Fruit fly (Drosophila melanogaster) whole organism, embryonic: ENCODE results near the gene CG5612.

ENCODE experiments used
- Atf3 ChIP-seq: fragments of 200-800 bp; sonication (Bioruptor generic); optimal IDR thresholded peaks from 3 replicates; lab custom pipeline; 2016; ENCODE audit warnings: missing biosample characterization, missing genetic modification characterization
- Awh ChIP-seq: fragments of 200-800 bp; sonication (Bioruptor generic); IDR thresholded peaks from 2 replicates; pipeline ENCODE4, ENCODE4 v1.3.6; 2022; ENCODE audit warnings: missing biosample characterization, missing genetic modification characterization
- Blimp-1 ChIP-seq: fragments of 200-800 bp; sonication (Bioruptor generic); optimal IDR thresholded peaks from 3 replicates; lab custom pipeline; 2018; ENCODE audit warnings: missing biosample characterization, missing genetic modification characterization, mild to moderate bottlenecking, moderate library complexity, missing genetic modification reagents
- CG10147 ChIP-seq: fragments of 200-800 bp; sonication (Bioruptor generic); optimal IDR thresholded peaks from 2 replicates; lab custom pipeline; 2019; ENCODE audit warnings: missing biosample characterization, mild to moderate bottlenecking, missing genetic modification characterization, moderate library complexity
- CG11723 ChIP-seq: fragments of 200-800 bp; sonication (Bioruptor generic); optimal IDR thresholded peaks from 2 replicates; lab custom pipeline; 2017; ENCODE audit warnings: missing biosample characterization, mild to moderate bottlenecking, missing genetic modification characterization
- CG13123 ChIP-seq: fragments of 200-800 bp; sonication (Bioruptor generic); optimal IDR thresholded peaks from 2 replicates; lab custom pipeline; 2016; ENCODE audit warnings: missing biosample characterization, missing genetic modification characterization
- CG1529 ChIP-seq: fragments of 200-800 bp; sonication (Bioruptor generic); optimal IDR thresholded peaks from 3 replicates; lab custom pipeline; 2018; ENCODE audit warnings: missing biosample characterization, missing genetic modification characterization
- CG17612 ChIP-seq: fragments of 200-800 bp; sonication (Bioruptor generic); IDR thresholded peaks from 2 replicates; pipeline ENCODE4 v1.3.6; 2022; ENCODE audit warnings: missing biosample characterization, missing genetic modification characterization
- CG18262 ChIP-seq: fragments of 200-800 bp; optimal IDR thresholded peaks from 3 replicates; lab custom pipeline; 2019; ENCODE audit warnings: missing biosample characterization, mild to moderate bottlenecking, missing genetic modification characterization, moderate library complexity
- CG2875 ChIP-seq: fragments of 200-800 bp; sonication (Bioruptor generic); optimal IDR thresholded peaks from 2 replicates; lab custom pipeline; 2017; ENCODE audit warnings: missing biosample characterization, mild to moderate bottlenecking, missing genetic modification characterization, missing genetic modification reagents
- CG30431 ChIP-seq: fragments of 200-800 bp; sonication (Bioruptor generic); optimal IDR thresholded peaks from 2 replicates; lab custom pipeline; 2017; ENCODE audit warnings: missing biosample characterization, missing genetic modification characterization
- CG31365 ChIP-seq: fragments of 200-800 bp; sonication (Bioruptor generic); optimal IDR thresholded peaks from 2 replicates; lab custom pipeline; 2018; ENCODE audit warnings: missing biosample characterization, mild to moderate bottlenecking, missing genetic modification characterization
- CG32767 ChIP-seq: fragments of 200-800 bp; sonication (Bioruptor generic); IDR thresholded peaks from 2 replicates; pipeline ENCODE4 v1.3.6; 2022; ENCODE audit warnings: missing biosample characterization, missing genetic modification characterization
- CG3407 ChIP-seq: fragments of 200-800 bp; sonication (Bioruptor generic); optimal IDR thresholded peaks from 2 replicates; lab custom pipeline; 2018; ENCODE audit warnings: missing biosample characterization, mild to moderate bottlenecking, missing genetic modification characterization
- CG4424 ChIP-seq: fragments of 200-800 bp; sonication (Bioruptor generic); optimal IDR thresholded peaks from 3 replicates; lab custom pipeline; 2016; ENCODE audit warnings: missing biosample characterization, missing genetic modification characterization
- CG4820 ChIP-seq: fragments of 200-800 bp; sonication (Bioruptor generic); optimal IDR thresholded peaks from 3 replicates; lab custom pipeline; 2016; ENCODE audit warnings: missing biosample characterization, missing genetic modification characterization
- CG7987 ChIP-seq: fragments of 200-800 bp; sonication (Bioruptor generic); optimal IDR thresholded peaks from 2 replicates; lab custom pipeline; 2018; ENCODE audit warnings: missing biosample characterization, mild to moderate bottlenecking, missing genetic modification characterization, moderate library complexity
- CG8944 ChIP-seq: fragments of 200-800 bp; sonication (Bioruptor generic); optimal IDR thresholded peaks from 3 replicates; lab custom pipeline; 2016; ENCODE audit warnings: missing biosample characterization, missing genetic modification characterization
- Camta ChIP-seq: fragments of 200-800 bp; sonication (Bioruptor generic); optimal IDR thresholded peaks from 2 replicates; lab custom pipeline; 2016; ENCODE audit warnings: missing biosample characterization, missing genetic modification characterization
- CrebB ChIP-seq: fragments of 200-800 bp; sonication (Bioruptor generic); optimal IDR thresholded peaks from 3 replicates; lab custom pipeline; 2018; ENCODE audit warnings: missing biosample characterization, mild to moderate bottlenecking, missing genetic modification characterization
- E2f1 ChIP-seq: fragments of 200-800 bp; sonication (Bioruptor generic); IDR thresholded peaks from 2 replicates; pipeline ENCODE4 v1.3.6; 2022; ENCODE audit warnings: missing biosample characterization, missing genetic modification characterization
- Eip74EF ChIP-seq, 2 experiments: fragments of 200-800 bp in 1 of 2; fragments of >200 bp in 1 of 2; sonication (Bioruptor generic) in 1 of 2; optimal IDR thresholded peaks; 2 replicates each; lab custom pipeline; 2017 to 2019; ENCODE audit warnings: missing biosample characterization in 2 of 2, missing genetic modification characterization in 2 of 2, mild to moderate bottlenecking in 1 of 2, moderate library complexity in 1 of 2
- HLH4C ChIP-seq: fragments of 200-800 bp; sonication (Bioruptor generic); IDR thresholded peaks from 3 replicates; pipeline ENCODE4 v1.3.6; 2022; ENCODE audit warnings: missing biosample characterization, missing genetic modification characterization; ENCODE audit not compliant: partially characterized antibody
- Hey ChIP-seq: fragments of 200-800 bp; sonication (Bioruptor generic); optimal IDR thresholded peaks from 3 replicates; lab custom pipeline; 2018; ENCODE audit warnings: missing biosample characterization, mild to moderate bottlenecking, missing genetic modification characterization
- Hr51 ChIP-seq, 2 experiments: fragments of 200-800 bp; sonication (Bioruptor generic); optimal IDR thresholded peaks; 2 replicates in 1 of 2; 3 replicates in 1 of 2; lab custom pipeline; 2016 to 2018; ENCODE audit warnings: missing biosample characterization in 2 of 2, missing genetic modification characterization in 2 of 2, mild to moderate bottlenecking in 1 of 2, moderate library complexity in 1 of 2
- MTF-1 ChIP-seq: fragments of 200-800 bp; sonication (Bioruptor generic); optimal IDR thresholded peaks from 2 replicates; lab custom pipeline; 2018; ENCODE audit warnings: missing biosample characterization, mild to moderate bottlenecking, missing genetic modification characterization, borderline replicate concordance
- NK7.1 ChIP-seq: fragments of 200-800 bp; sonication (Bioruptor generic); optimal IDR thresholded peaks from 3 replicates; lab custom pipeline; 2016; ENCODE audit warnings: missing biosample characterization, missing genetic modification characterization
- Nf-YB ChIP-seq: fragments of 200-800 bp; sonication (Bioruptor generic); optimal IDR thresholded peaks from 3 replicates; lab custom pipeline; 2019; ENCODE audit warnings: missing biosample characterization, mild to moderate bottlenecking, missing genetic modification characterization, moderate library complexity
- Side ChIP-seq: fragments of 200-800 bp; sonication (Bioruptor generic); optimal IDR thresholded peaks from 2 replicates; lab custom pipeline; 2016; ENCODE audit warnings: missing biosample characterization, missing genetic modification characterization
- Vsx1 ChIP-seq: fragments of 200-800 bp; sonication (Bioruptor generic); optimal IDR thresholded peaks from 2 replicates; lab custom pipeline; 2017; ENCODE audit warnings: missing biosample characterization, mild to moderate bottlenecking, missing genetic modification characterization, missing genetic modification reagents
- az2 ChIP-seq: fragments of 200-800 bp; sonication (Bioruptor generic); optimal IDR thresholded peaks from 3 replicates; lab custom pipeline; 2016; ENCODE audit warnings: missing biosample characterization, missing genetic modification characterization
- bcd ChIP-seq: fragments of 200-800 bp; sonication (Bioruptor generic); optimal IDR thresholded peaks from 2 replicates; lab custom pipeline; 2017; ENCODE audit warnings: missing biosample characterization, mild to moderate bottlenecking, missing genetic modification characterization
- br ChIP-seq: fragments of >200 bp; optimal IDR thresholded peaks from 2 replicates; lab custom pipeline; 2017
- btn ChIP-seq: fragments of 200-800 bp; sonication (Bioruptor generic); optimal IDR thresholded peaks from 2 replicates; lab custom pipeline; 2016; ENCODE audit warnings: missing biosample characterization, missing genetic modification characterization
- chinmo ChIP-seq: fragments of 200-800 bp; sonication (Bioruptor generic); IDR thresholded peaks from 4 replicates; pipeline ENCODE4 v1.3.6; 2022; ENCODE audit warnings: missing biosample characterization, missing genetic modification characterization; ENCODE audit not compliant: partially characterized antibody
- gem ChIP-seq: fragments of 200-800 bp; sonication (Bioruptor generic); optimal IDR thresholded peaks from 2 replicates; lab custom pipeline; 2019; ENCODE audit warnings: missing biosample characterization, mild to moderate bottlenecking, missing genetic modification characterization, moderate library complexity
- grn ChIP-seq: fragments of 200-800 bp; sonication (Bioruptor generic); optimal IDR thresholded peaks from 3 replicates; lab custom pipeline; 2017; ENCODE audit warnings: missing biosample characterization, missing genetic modification characterization
- jumu ChIP-seq: fragments of 200-800 bp; sonication (Bioruptor generic); optimal IDR thresholded peaks from 3 replicates; lab custom pipeline; 2016; ENCODE audit warnings: missing biosample characterization, missing genetic modification characterization
- lola ChIP-seq, 3 experiments: fragments of >200 bp in 2 of 3; fragments of 200-800 bp in 1 of 3; sonication (Bioruptor generic) in 1 of 3; optimal IDR thresholded peaks; 2 replicates each; lab custom pipeline; 2017 to 2019; ENCODE audit warnings: missing biosample characterization in 3 of 3, missing genetic modification characterization in 3 of 3, mild to moderate bottlenecking in 1 of 3, moderate library complexity in 1 of 3
- nerfin-1 ChIP-seq: fragments of 200-800 bp; sonication (Bioruptor generic); optimal IDR thresholded peaks from 3 replicates; lab custom pipeline; 2019; ENCODE audit warnings: missing biosample characterization, mild to moderate bottlenecking, missing genetic modification characterization, moderate library complexity
- oc ChIP-seq: fragments of 200-800 bp; sonication (Bioruptor generic); optimal IDR thresholded peaks from 2 replicates; lab custom pipeline; 2018; ENCODE audit warnings: missing biosample characterization, mild to moderate bottlenecking, missing genetic modification characterization, moderate library complexity
- peb ChIP-seq: fragments of 200-800 bp; sonication (Bioruptor generic); IDR thresholded peaks from 2 replicates; pipeline ENCODE4 v1.3.6; 2022; ENCODE audit warnings: missing biosample characterization, missing genetic modification characterization
- pnt ChIP-seq: fragments of 200-800 bp; sonication (Bioruptor generic); optimal IDR thresholded peaks from 3 replicates; lab custom pipeline; 2016; ENCODE audit warnings: missing biosample characterization, missing genetic modification characterization
- sens ChIP-seq: fragments of 200-800 bp; sonication (Bioruptor generic); peaks from one replicate; lab custom pipeline; 2016; ENCODE audit warnings: missing biosample characterization, missing genetic modification characterization
- so ChIP-seq: fragments of 200-800 bp; sonication (Bioruptor generic); IDR thresholded peaks from 3 replicates; pipeline ENCODE4 v1.3.6; 2022; ENCODE audit warnings: missing biosample characterization, missing genetic modification characterization
- sr ChIP-seq: fragments of 200-800 bp; sonication (Bioruptor generic); IDR thresholded peaks from 3 replicates; pipeline ENCODE4 v1.3.6; 2022; ENCODE audit warnings: missing biosample characterization, missing genetic modification characterization
- ttk ChIP-seq: fragments of 200-800 bp; sonication (Bioruptor generic); IDR thresholded peaks from 2 replicates; pipeline ENCODE4 v2.1.2; 2022; ENCODE audit warnings: missing biosample characterization, missing genetic modification characterization
- twi ChIP-seq: fragments of 200-800 bp; optimal IDR thresholded peaks from 2 replicates; lab custom pipeline; 2019; ENCODE audit warnings: missing biosample characterization, mild to moderate bottlenecking, missing genetic modification characterization, moderate library complexity
- tx ChIP-seq: fragments of 200-800 bp; sonication (Bioruptor generic); optimal IDR thresholded peaks from 2 replicates; lab custom pipeline; 2016; ENCODE audit warnings: missing biosample characterization, missing genetic modification characterization
- zfh2 ChIP-seq: fragments of 200-800 bp; sonication (Bioruptor generic); optimal IDR thresholded peaks from 2 replicates; lab custom pipeline; 2016; ENCODE audit warnings: missing biosample characterization, missing genetic modification characterization

The CG5612 gene

DNA sequence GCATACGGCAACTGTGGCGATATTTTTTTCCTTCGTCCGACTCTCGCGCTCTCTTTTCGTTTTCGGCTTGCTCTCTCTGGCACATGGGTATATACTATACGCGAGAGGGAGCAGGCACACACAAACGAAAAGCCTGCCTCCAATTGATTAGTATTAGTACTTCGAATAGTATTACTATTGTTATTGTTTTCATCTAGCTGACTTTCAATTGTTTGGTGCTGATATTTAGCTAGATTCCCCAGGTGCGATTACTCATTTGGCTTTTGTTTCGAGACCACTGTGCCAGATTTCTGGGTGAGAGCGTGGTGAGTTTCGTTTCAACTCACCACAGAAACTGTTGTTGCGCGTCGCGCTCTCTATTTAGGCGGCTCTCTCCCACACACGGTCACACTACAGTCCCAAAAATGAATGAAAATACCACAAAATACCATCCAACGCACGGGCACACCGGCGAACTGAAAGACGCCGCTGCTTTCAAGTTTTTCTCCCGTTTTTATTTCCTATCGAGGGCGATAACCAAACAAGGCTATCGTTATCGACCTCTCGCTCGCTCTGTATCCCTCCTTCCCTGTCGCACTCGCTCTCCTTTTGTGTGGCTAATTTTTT, 44.4 kb downstream of the CG5612 start (continued):
- TF ChIP-seq twi (tag; lab: Kevin White, UChicago) (no peak), CG4820 (GFP tag; lab: Kevin White, UChicago) (no peak), grn (GFP tag; lab: Kevin White, UChicago) (peak; percentile 84), Blimp-1 (GFP tag; lab: Kevin White, UChicago) (peak; percentile 63), Hr51 (GFP tag; optimal IDR thresholded peaks at IDR 0.05; lab: Kevin White, UChicago) (peak; percentile 5 to 75), sr (GFP tag; lab: Robert Waterston, UW) (no peak), oc (tag; lab: Kevin White, UChicago) (peak; percentile 21), NK7.1 (GFP tag; lab: Kevin White, UChicago) (no peak), so (GFP tag; lab: Robert Waterston, UW) (no peak), gem (peak; percentile 62), lola (GFP tag; optimal IDR thresholded peaks at IDR 0.05; lab: Kevin White, UChicago) (peak in 1 of 3 experiments; percentile 31), bcd (GFP tag; lab: Kevin White, UChicago) (peak; percentile 5), ttk (no peak), Vsx1 (GFP tag; lab: Kevin White, UChicago) (peak; percentile 37), CG4424 (GFP tag; lab: Kevin White, UChicago) (peak; percentile 11), CG18262 (peak; percentile 63), CG32767 (no peak), pnt (GFP tag; lab: Kevin White, UChicago) (peak; percentile 31), jumu (peak; percentile 52), Side (GFP tag; lab: Kevin White, UChicago) (peak; percentile 46), Camta (peak; percentile 54), nerfin-1 (tag; lab: Kevin White, UChicago) (peak; percentile 77), CG17612 (no peak), tx (GFP tag; lab: Kevin White, UChicago) (peak; percentile 10), Awh (no peak), br (lab: Kevin White, UChicago) (no peak), E2f1 (GFP tag; lab: Robert Waterston, UW) (no peak), Eip74EF (GFP tag; optimal IDR thresholded peaks at IDR 0.05; lab: Kevin White, UChicago) (peak in 1 of 2 experiments; percentile 68), btn (GFP tag; lab: Kevin White, UChicago) (peak; percentile 8), CG2875 (GFP tag; lab: Kevin White, UChicago) (peak; percentile 57), CrebB (tag; lab: Kevin White, UChicago) (peak; percentile 85), az2 (GFP tag; lab: Kevin White, UChicago) (peak; percentile 26), CG7987 (GFP tag; lab: Kevin White, UChicago) (peak; percentile 20), CG13123 (GFP tag; lab: Kevin White, UChicago) (no peak), peb (GFP tag; lab: Robert Waterston, UW) (no peak), CG10147 (GFP tag; lab: Kevin White, UChicago) (peak; percentile 12), CG1529 (GFP tag; lab: Kevin White, UChicago) (peak; percentile 35), zfh2 (GFP tag; lab: Kevin White, UChicago) (peak; percentile 58), Hey (peak; percentile 3), CG11723 (GFP tag; lab: Kevin White, UChicago) (no peak), CG31365 (tag; lab: Kevin White, UChicago) (peak; percentile 54), CG3407 (GFP tag; lab: Kevin White, UChicago) (no peak), sens (GFP tag; lab: Kevin White, UChicago) (peak; percentile 95), CG30431 (GFP tag; lab: Kevin White, UChicago) (no peak), MTF-1 (GFP tag; lab: Kevin White, UChicago) (peak; percentile 33), Nf-YB (GFP tag; lab: Kevin White, UChicago) (peak; percentile 20), Atf3 (GFP tag; lab: Kevin White, UChicago) (no peak), HLH4C (GFP tag; lab: Robert Waterston, UW) (no peak), CG8944 (GFP tag; lab: Kevin White, UChicago) (no peak), chinmo (no peak)
